Worm (Caenorhabditis elegans): Measurements from ENCODE around the gene rmd-6.
"Not testable (repeated sequence)": the region's sequence is repeated elsewhere in the genome, so short reads cannot be mapped to it uniquely, and the experiment has no call there.

The rmd-6 gene

DNA sequence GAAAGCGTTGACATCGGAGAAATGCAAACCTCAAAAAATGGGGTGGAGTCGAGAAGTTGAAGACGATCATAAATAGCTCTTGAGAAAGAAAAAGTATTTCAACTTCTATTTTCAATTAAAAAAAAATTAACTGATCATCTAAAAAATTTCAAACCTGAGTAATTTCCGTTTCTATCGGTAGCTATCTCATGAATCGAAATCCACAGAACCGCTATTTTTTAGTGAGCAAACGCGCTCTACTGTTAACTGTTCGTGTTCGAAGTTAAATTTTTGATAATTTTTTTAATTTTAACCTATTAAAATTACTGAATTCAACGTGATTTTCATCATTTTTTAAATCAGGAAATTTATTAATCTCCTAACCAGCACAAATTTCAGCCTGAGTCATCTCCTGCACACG is 15.2 kb downstream of the rmd-6 start:
- TF ChIP-seq egl-27 (tag; optimal IDR thresholded peaks at IDR 0.05) (no peak), nhr-11 (tag; optimal IDR thresholded peaks at IDR 0.05) (no peak), sem-4 (tag; optimal IDR thresholded peaks at IDR 0.05) (no peak), nhr-23 (tag; optimal IDR thresholded peaks at IDR 0.05) (no peak), nhr-12 (tag; optimal IDR thresholded peaks at IDR 0.05) (no peak), dmd-4 (tag; optimal IDR thresholded peaks at IDR 0.05) (no peak), nhr-21 (tag; optimal IDR thresholded peaks at IDR 0.05) (no peak), elt-3 (tag; optimal IDR thresholded peaks at IDR 0.05) (no peak), nhr-77 (tag; optimal IDR thresholded peaks at IDR 0.05) (no peak), ama-1 (optimal IDR thresholded peaks at IDR 0.05) (no peak), mdl-1 (tag; optimal IDR thresholded peaks at IDR 0.05) (no peak), crh-2 (tag; optimal IDR thresholded peaks at IDR 0.05) (no peak), blmp-1 (tag; optimal IDR thresholded peaks at IDR 0.05; ENCODE audit: insufficient read depth) (no peak), gmeb-1 (tag; optimal IDR thresholded peaks at IDR 0.05) (no peak), nhr-237 (tag; optimal IDR thresholded peaks at IDR 0.05) (no peak), fos-1 (tag; optimal IDR thresholded peaks at IDR 0.05) (no peak)

DNA sequence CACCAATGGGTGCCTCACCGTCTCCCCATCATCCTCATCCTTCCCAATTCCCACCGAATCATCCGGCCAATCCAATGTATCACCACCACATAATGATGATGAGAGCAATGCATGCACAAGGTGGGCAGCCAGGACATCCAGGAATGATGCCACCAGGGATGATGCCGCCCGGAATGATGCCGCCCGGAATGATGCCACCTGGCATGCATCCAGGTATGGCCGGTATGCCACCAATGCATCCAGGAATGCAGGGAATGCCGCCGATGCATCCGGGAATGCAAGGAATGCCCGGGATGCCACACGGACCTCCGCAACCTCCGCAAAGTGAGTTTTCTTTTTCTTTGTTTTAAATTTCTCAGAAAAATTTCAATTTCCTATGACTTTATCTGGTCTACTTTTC is 17.1 kb downstream of the rmd-6 start:
- TF ChIP-seq Y55F3AM.14 (GFP tag; optimal IDR thresholded peaks at IDR 0.05) (peak; percentile 9), aly-2 (tag; optimal IDR thresholded peaks at IDR 0.05) (no peak), ztf-4 (tag; optimal IDR thresholded peaks at IDR 0.05) (no peak)

DNA sequence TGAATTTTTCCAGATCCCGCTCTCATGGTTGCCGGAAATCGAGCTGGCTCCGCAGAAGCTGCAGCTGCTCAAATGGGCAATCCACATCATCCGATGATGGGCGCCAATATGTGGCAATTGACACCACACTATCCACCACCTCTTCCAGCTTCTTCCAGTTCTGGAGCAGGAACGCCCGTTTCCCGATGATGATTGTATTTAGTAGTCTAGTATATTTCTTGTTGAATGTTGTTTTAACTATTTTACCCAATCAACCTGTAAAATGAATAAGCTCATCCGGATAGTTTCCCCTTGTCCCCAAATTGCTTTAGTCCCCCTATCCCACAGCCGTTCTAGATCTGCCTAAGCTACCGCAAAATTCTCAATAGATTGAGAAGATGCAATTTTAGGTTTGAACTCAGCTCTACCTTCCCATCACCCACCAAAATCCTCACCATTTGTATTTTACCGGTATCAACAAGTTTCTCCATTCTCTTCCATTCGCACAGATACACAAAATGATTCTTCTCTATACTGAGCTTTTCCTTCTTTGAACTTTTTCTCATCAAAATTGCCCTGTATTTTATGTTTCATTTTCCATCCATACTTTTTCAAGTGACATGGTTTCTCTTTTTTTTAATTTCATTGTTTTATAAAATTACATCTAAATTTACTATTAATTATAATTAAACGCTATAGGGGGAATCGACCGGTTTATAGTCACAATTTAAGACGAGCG is 17.8 kb downstream of the rmd-6 start:
- peak; percentile 9 for TF ChIP-seq F13H6.1 (tag; optimal IDR thresholded peaks at IDR 0.05)
- peak; percentile 16 for TF ChIP-seq Y55F3AM.14 (GFP tag; optimal IDR thresholded peaks at IDR 0.05)
- no peak for TF ChIP-seq nhr-129 (tag; optimal IDR thresholded peaks at IDR 0.05)
- no peak for TF ChIP-seq ama-1 (optimal IDR thresholded peaks at IDR 0.05)

DNA sequence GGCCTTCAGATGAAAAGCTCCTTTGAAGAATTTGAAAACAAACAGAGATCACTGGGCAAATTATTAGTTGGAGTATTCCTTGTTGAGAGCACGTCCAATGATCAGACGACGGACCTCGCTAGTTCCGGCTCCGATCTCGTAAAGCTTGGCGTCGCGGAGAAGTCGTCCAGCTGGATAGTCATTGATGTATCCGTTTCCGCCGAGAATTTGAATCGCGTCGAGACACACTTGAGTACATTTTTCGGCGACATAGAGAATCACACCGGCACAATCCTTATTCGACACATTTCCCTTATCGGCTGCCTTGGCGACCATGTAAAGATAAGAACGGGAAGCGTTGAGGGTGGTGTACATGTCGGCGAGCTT is 18.3 kb downstream of the rmd-6 start:
- no peak for TF ChIP-seq nhr-23 (tag; optimal IDR thresholded peaks at IDR 0.05)
- TF ChIP-seq sma-9 (GFP tag; optimal IDR thresholded peaks at IDR 0.05), result peak; percentile 18
- no peak for TF ChIP-seq sma-9 (tag; optimal IDR thresholded peaks at IDR 0.05)

DNA sequence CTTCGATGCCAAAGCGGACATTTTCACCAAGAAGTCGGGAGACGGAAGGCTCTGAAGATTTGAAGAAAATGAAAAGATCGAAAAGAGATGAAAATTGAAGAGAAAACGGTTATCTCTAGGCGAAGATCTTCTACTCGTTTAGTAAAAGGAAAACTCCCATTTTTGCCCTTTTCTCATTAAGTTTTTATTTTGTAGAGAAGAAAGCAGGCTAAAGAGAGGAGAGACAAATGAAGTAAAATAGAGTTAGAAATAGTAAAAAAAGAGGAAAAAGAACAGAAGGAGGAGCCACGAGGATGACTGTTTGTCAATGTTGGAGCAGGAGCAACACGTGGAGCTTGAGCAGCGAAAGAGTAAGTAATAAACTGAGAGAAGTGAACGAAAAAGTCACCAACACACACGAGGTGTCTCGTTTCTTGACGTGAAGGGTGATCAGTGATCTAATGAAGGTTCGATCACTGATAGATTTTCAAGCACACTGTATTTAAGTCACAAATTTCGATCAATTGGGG is 20.2 kb downstream of the rmd-6 start, which contains the start of gene ivd-1:
Gene ivd-1 (minus strand): TSS at position 51 of the 509 bp plus-strand sequence.
- TF ChIP-seq lsy-2 (tag; optimal IDR thresholded peaks at IDR 0.05), result peak in 1 of 2 experiments; percentile 25
- TF ChIP-seq C34F6.9 (tag; optimal IDR thresholded peaks at IDR 0.05), result peak; percentile 29
- TF ChIP-seq snpc-4 (tag; optimal IDR thresholded peaks at IDR 0.05), result no peak
- peak; percentile 57 for TF ChIP-seq fos-1 (tag; optimal IDR thresholded peaks at IDR 0.05)
- TF ChIP-seq aly-2 (tag; optimal IDR thresholded peaks at IDR 0.05), result no peak
- TF ChIP-seq mdl-1 (tag; optimal IDR thresholded peaks at IDR 0.05), result peak in 1 of 2 experiments; percentile 58
- no peak for TF ChIP-seq nhr-21 (tag; optimal IDR thresholded peaks at IDR 0.05)
- no peak for TF ChIP-seq sem-4 (tag; optimal IDR thresholded peaks at IDR 0.05)
- TF ChIP-seq nhr-129 (tag; optimal IDR thresholded peaks at IDR 0.05), result peak; percentile 69
- TF ChIP-seq sma-9 (GFP tag; optimal IDR thresholded peaks at IDR 0.05), result peak; percentile 34
- TF ChIP-seq sma-9 (tag; optimal IDR thresholded peaks at IDR 0.05), result no peak
- peak; percentile 28 for TF ChIP-seq F13H6.1 (tag; optimal IDR thresholded peaks at IDR 0.05)
- no peak for TF ChIP-seq gmeb-1 (tag; optimal IDR thresholded peaks at IDR 0.05)
- no peak for TF ChIP-seq nhr-6 (tag; optimal IDR thresholded peaks at IDR 0.05)
- no peak for TF ChIP-seq ztf-1 (GFP tag; conservative IDR thresholded peaks at IDR 0.05)
- no peak for TF ChIP-seq mbf-1 (tag; optimal IDR thresholded peaks at IDR 0.05)
- TF ChIP-seq nhr-237 (tag; optimal IDR thresholded peaks at IDR 0.05), result no peak
- TF ChIP-seq lin-39 (tag; optimal IDR thresholded peaks at IDR 0.05), result no peak
- peak; percentile 23 for TF ChIP-seq blmp-1 (tag; optimal IDR thresholded peaks at IDR 0.05; ENCODE audit: insufficient read depth)

DNA sequence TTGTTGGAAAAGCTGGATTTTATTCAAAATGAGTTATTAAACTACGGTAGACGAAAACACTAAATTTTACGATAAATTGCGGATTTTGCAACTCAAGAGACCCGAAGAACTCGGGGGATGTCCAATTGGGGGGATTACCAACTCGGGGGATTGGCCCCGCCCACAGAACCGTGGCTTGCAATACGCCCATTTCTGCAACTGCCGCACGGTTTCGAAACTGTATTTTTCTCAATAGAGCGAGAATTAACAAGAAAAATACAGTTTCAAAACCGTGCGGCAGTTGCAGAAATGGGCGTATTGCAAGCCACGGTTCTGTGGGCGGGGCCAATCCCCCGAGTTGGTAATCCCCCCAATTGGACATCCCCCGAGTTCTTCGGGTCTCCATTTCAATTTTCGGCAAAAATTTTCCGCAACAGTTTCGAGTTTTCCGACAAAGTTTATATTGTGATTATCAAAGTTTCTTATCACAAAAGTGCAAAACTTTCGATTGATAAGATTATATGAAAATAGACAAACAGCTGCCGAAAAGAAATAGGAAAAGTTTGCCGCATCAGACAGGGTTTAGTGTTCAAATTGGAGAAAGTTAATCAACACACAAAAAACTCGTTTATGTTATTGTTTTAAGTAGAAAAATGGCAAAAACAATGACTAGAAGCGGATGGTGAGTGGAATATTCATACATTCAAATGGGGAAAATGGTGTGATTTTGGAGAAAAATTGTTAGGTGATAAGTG is 21.3 kb downstream of the rmd-6 start:
- peak; percentile 59 for TF ChIP-seq sma-9 (GFP tag; optimal IDR thresholded peaks at IDR 0.05)
- not testable (repeated sequence) for TF ChIP-seq sma-9 (tag; optimal IDR thresholded peaks at IDR 0.05)
- peak; percentile 23 for TF ChIP-seq F13H6.1 (tag; optimal IDR thresholded peaks at IDR 0.05)
- peak; percentile 11 for TF ChIP-seq crh-2 (tag; optimal IDR thresholded peaks at IDR 0.05)
- peak; percentile 75 for TF ChIP-seq blmp-1 (tag; optimal IDR thresholded peaks at IDR 0.05; ENCODE audit: insufficient read depth)
- peak in 1 of 2 experiments; percentile 82 for TF ChIP-seq lsy-2 (tag; optimal IDR thresholded peaks at IDR 0.05)
- TF ChIP-seq sma-3 (GFP tag; optimal IDR thresholded peaks at IDR 0.05), result peak; percentile 28
- TF ChIP-seq C34F6.9 (tag; optimal IDR thresholded peaks at IDR 0.05), result peak; percentile 6
- peak; percentile 51 for TF ChIP-seq nhr-25 (tag; optimal IDR thresholded peaks at IDR 0.05)
- peak; percentile 32 for TF ChIP-seq skn-1 (tag; optimal IDR thresholded peaks at IDR 0.05)
- TF ChIP-seq fos-1 (tag; optimal IDR thresholded peaks at IDR 0.05), result peak; percentile 58
